Worm (Caenorhabditis elegans) whole organism, L1 larva: ENCODE data around the gene ttr-29.

Experiments used
- ama-1 ChIP-seq: fragments of 150-350 bp; optimal IDR thresholded peaks from 2 replicates; lab custom pipeline; 2014
- ces-1 ChIP-seq: fragments of 150-350 bp; optimal IDR thresholded peaks from 2 replicates; lab custom pipeline; 2014; ENCODE audit warnings: missing biosample characterization, missing genetic modification reagents, missing genetic modification characterization
- fkh-4 ChIP-seq: sonication (generic microtip); optimal IDR thresholded peaks from 2 replicates; lab custom pipeline; 2016; ENCODE audit warnings: missing compliant biosample characterization, missing genetic modification characterization, borderline replicate concordance
- mef-2 ChIP-seq: fragments of 150-350 bp; optimal IDR thresholded peaks from 2 replicates; lab custom pipeline; 2014; ENCODE audit warnings: missing biosample characterization, missing genetic modification characterization
- mep-1 ChIP-seq: fragments of 150-350 bp; optimal IDR thresholded peaks from 2 replicates; lab custom pipeline; 2014; ENCODE audit warnings: missing biosample characterization, missing genetic modification characterization

- TF ChIP-seq mef-2 (tag; lab: Kevin White, UChicago) (no peak), ces-1 (GFP tag; lab: Kevin White, UChicago) (no peak), ama-1 (no peak), mep-1 (tag; lab: Kevin White, UChicago) (no peak), fkh-4 (tag; lab: Kevin White, UChicago) (no peak)
Measured at ce11 chrV:12898583-12899232, 7.9 kb downstream of the ttr-29 start.
